Fruit fly (Drosophila melanogaster) whole organism, wandering third instar larva: ENCODE measurements around the gene Arr2.
A peak's percentile ranks its signal among the peaks of the same experiment; 100 is the strongest.

Experiments used
- CrebA ChIP-seq: fragments of 200-800 bp; sonication (Bioruptor generic); optimal IDR thresholded peaks from 2 replicates; lab custom pipeline; 2016; ENCODE audit warnings: missing biosample characterization, mild to moderate bottlenecking, missing genetic modification characterization, borderline replicate concordance
- Dfd ChIP-seq: fragments of >200 bp; optimal IDR thresholded peaks from 2 replicates; lab custom pipeline; 2017; ENCODE audit warnings: missing biosample characterization, missing genetic modification characterization
- Dif ChIP-seq: fragments of 200-275, 200-300 bp; sonication (Bioruptor generic); optimal IDR thresholded peaks from 2 replicates; lab custom pipeline; 2018; ENCODE audit warnings: missing biosample characterization, missing genetic modification characterization; ENCODE audit not compliant: partially characterized antibody
- GATAd ChIP-seq: sonication (Bioruptor generic); optimal IDR thresholded peaks from 2 replicates; lab custom pipeline; 2016; ENCODE audit warnings: missing biosample characterization, missing genetic modification characterization
- Hnf4 ChIP-seq: fragments of 200-800 bp; sonication (Bioruptor generic); optimal IDR thresholded peaks from 2 replicates; lab custom pipeline; 2016; ENCODE audit warnings: missing biosample characterization, mild to moderate bottlenecking, missing genetic modification characterization
- Hr78 ChIP-seq: fragments of >200 bp; optimal IDR thresholded peaks from 2 replicates; lab custom pipeline; 2017; ENCODE audit warnings: missing biosample characterization, missing genetic modification characterization
- Hr83 ChIP-seq: fragments of 200-300 bp; sonication (Bioruptor generic); optimal IDR thresholded peaks from 2 replicates; lab custom pipeline; 2016; ENCODE audit warnings: missing biosample characterization, mild to moderate bottlenecking, missing genetic modification characterization, moderate library complexity; ENCODE audit not compliant: poor library complexity, severe bottlenecking
- Jra ChIP-seq: sonication (Bioruptor generic); optimal IDR thresholded peaks from 2 replicates; lab custom pipeline; 2016; ENCODE audit warnings: missing biosample characterization, missing genetic modification characterization
- Myc ChIP-seq: fragments of >200 bp; optimal IDR thresholded peaks from 2 replicates; lab custom pipeline; 2017
- N ChIP-seq: fragments of >200 bp; optimal IDR thresholded peaks from 2 replicates; lab custom pipeline; 2018; ENCODE audit warnings: missing biosample characterization, missing external identifiers, missing genetic modification characterization
- OdsH ChIP-seq: fragments of 200-800 bp; sonication (Bioruptor generic); optimal IDR thresholded peaks from 2 replicates; lab custom pipeline; 2016; ENCODE audit warnings: missing biosample characterization, mild to moderate bottlenecking, missing genetic modification characterization
- Rel ChIP-seq, 2 experiments: fragments of 200-800 bp; sonication (Bioruptor generic) in 1 of 2; optimal IDR thresholded peaks; 2 replicates in 1 of 2; 3 replicates in 1 of 2; lab custom pipeline; 2016 to 2019; ENCODE audit warnings: mild to moderate bottlenecking in 2 of 2, missing biosample characterization in 2 of 2, missing genetic modification characterization in 2 of 2, moderate library complexity in 1 of 2
- Sp1 ChIP-seq: fragments of 200-800 bp; sonication (Bioruptor generic); optimal IDR thresholded peaks from 3 replicates; lab custom pipeline; 2019; ENCODE audit warnings: missing biosample characterization, mild to moderate bottlenecking, missing genetic modification characterization, moderate library complexity
- Vsx2 ChIP-seq: fragments of 200-300, 225-300 bp; sonication (Bioruptor generic); optimal IDR thresholded peaks from 2 replicates; lab custom pipeline; 2018; ENCODE audit warnings: missing biosample characterization, missing genetic modification characterization; ENCODE audit not compliant: partially characterized antibody
- br ChIP-seq: fragments of 200-800 bp; sonication (Bioruptor generic); optimal IDR thresholded peaks from 2 replicates; lab custom pipeline; 2016; ENCODE audit warnings: missing biosample characterization, missing genetic modification characterization
- dl ChIP-seq, 2 experiments: fragments of 175-275, 200-275 bp in 1 of 2; fragments of 200-275 bp in 1 of 2; sonication (Bioruptor generic); optimal IDR thresholded peaks; lab custom pipeline; 2018; ENCODE audit warnings: mild to moderate bottlenecking in 2 of 2, missing biosample characterization in 2 of 2, missing genetic modification characterization in 2 of 2, moderate library complexity in 2 of 2; ENCODE audit not compliant: partially characterized antibody in 2 of 2, insufficient read depth in 1 of 2
- dsf ChIP-seq: sonication (Bioruptor generic); optimal IDR thresholded peaks from 2 replicates; lab custom pipeline; 2016; ENCODE audit warnings: missing biosample characterization, missing genetic modification characterization, borderline replicate concordance
- ey ChIP-seq: fragments of 200-800 bp; sonication (Bioruptor generic); optimal IDR thresholded peaks from 2 replicates; lab custom pipeline; 2016; ENCODE audit warnings: missing biosample characterization, missing genetic modification characterization
- foxo ChIP-seq, 2 experiments: fragments of 200-800 bp; sonication (Bioruptor generic); optimal IDR thresholded peaks; 2 replicates in 1 of 2; 3 replicates in 1 of 2; lab custom pipeline; 2016 to 2017; ENCODE audit warnings: missing biosample characterization in 2 of 2, missing genetic modification characterization in 2 of 2
- fru ChIP-seq: fragments of 200-800 bp; sonication (Bioruptor generic); optimal IDR thresholded peaks from 3 replicates; lab custom pipeline; 2016; ENCODE audit warnings: missing biosample characterization, mild to moderate bottlenecking, missing genetic modification characterization
- h ChIP-seq: fragments of 200-800 bp; sonication (Bioruptor generic); optimal IDR thresholded peaks from 3 replicates; lab custom pipeline; 2016; ENCODE audit warnings: missing biosample characterization, mild to moderate bottlenecking, missing genetic modification characterization
- jim ChIP-seq: fragments of 175-275, 200-325 bp; sonication (Bioruptor generic); optimal IDR thresholded peaks from 2 replicates; lab custom pipeline; 2016; ENCODE audit warnings: missing biosample characterization, mild to moderate bottlenecking, missing genetic modification characterization
- lola ChIP-seq: fragments of >200 bp; optimal IDR thresholded peaks from 2 replicates; lab custom pipeline; 2017; ENCODE audit warnings: missing biosample characterization, missing genetic modification characterization
- pan ChIP-seq: fragments of >200 bp; optimal IDR thresholded peaks from 2 replicates; lab custom pipeline; 2017
- psq ChIP-seq: fragments of 200-800 bp; sonication (Bioruptor generic); optimal IDR thresholded peaks from 3 replicates; lab custom pipeline; 2017; ENCODE audit warnings: missing biosample characterization, mild to moderate bottlenecking, missing genetic modification characterization, moderate library complexity
- rgr ChIP-seq: fragments of 200-800 bp; sonication (Bioruptor generic); optimal IDR thresholded peaks from 3 replicates; lab custom pipeline; 2016; ENCODE audit warnings: missing biosample characterization, mild to moderate bottlenecking, missing genetic modification characterization
- sage ChIP-seq: fragments of 200-800 bp; sonication (Bioruptor generic); optimal IDR thresholded peaks from 2 replicates; lab custom pipeline; 2016; ENCODE audit warnings: missing biosample characterization, mild to moderate bottlenecking, missing genetic modification characterization
- sv ChIP-seq: fragments of 200-800 bp; sonication (Bioruptor generic); optimal IDR thresholded peaks from 3 replicates; lab custom pipeline; 2016; ENCODE audit warnings: missing biosample characterization, missing genetic modification characterization
- tai ChIP-seq: sonication (Bioruptor generic); optimal IDR thresholded peaks from 2 replicates; lab custom pipeline; 2016; ENCODE audit warnings: missing biosample characterization, missing genetic modification characterization
- usp ChIP-seq: fragments of >200 bp; optimal IDR thresholded peaks from 2 replicates; lab custom pipeline; 2017; ENCODE audit warnings: missing biosample characterization, missing genetic modification characterization
- woc ChIP-seq: sonication (Bioruptor generic); optimal IDR thresholded peaks from 2 replicates; lab custom pipeline; 2016; ENCODE audit warnings: missing biosample characterization, mild to moderate bottlenecking, missing genetic modification characterization

Arr2 gene

dm6 chr3L:8690630-8691029 lies 41.9 kb upstream of the Arr2 start:
- TF ChIP-seq Dif (GFP tag; lab: Kevin White, UChicago) (no peak), foxo (GFP tag; optimal IDR thresholded peaks at IDR 0.05; lab: Kevin White, UChicago) (no peak), ey (GFP tag; lab: Kevin White, UChicago) (no peak), Jra (GFP tag; lab: Kevin White, UChicago) (no peak), Hr83 (GFP tag; lab: Kevin White, UChicago) (no peak), br (no peak), GATAd (GFP tag; lab: Kevin White, UChicago) (no peak), jim (GFP tag; lab: Kevin White, UChicago) (no peak), lola (no peak), rgr (GFP tag; lab: Kevin White, UChicago) (no peak), woc (GFP tag; lab: Kevin White, UChicago) (no peak), usp (GFP tag; lab: Kevin White, UChicago) (no peak), dl (GFP tag; optimal IDR thresholded peaks at IDR 0.05; lab: Kevin White, UChicago; ENCODE audit: insufficient read depth in 1 of 2, partially characterized antibody in 2 of 2) (no peak), sv (GFP tag; lab: Kevin White, UChicago) (no peak), Dfd (no peak), tai (no peak), CrebA (GFP tag; lab: Kevin White, UChicago) (no peak), Rel (GFP tag; optimal IDR thresholded peaks at IDR 0.05; lab: Kevin White, UChicago) (no peak), Rel (tag; optimal IDR thresholded peaks at IDR 0.05; lab: Kevin White, UChicago) (no peak)

dm6 chr3L:8689675-8690074 lies 40.9 kb upstream of the Arr2 start:
- TF ChIP-seq fru (GFP tag; lab: Kevin White, UChicago) (peak; percentile 2), Rel (GFP tag; optimal IDR thresholded peaks at IDR 0.05; lab: Kevin White, UChicago) (no peak), Rel (tag; optimal IDR thresholded peaks at IDR 0.05; lab: Kevin White, UChicago) (peak; percentile 11), Hnf4 (GFP tag; lab: Kevin White, UChicago) (no peak), Hr83 (GFP tag; lab: Kevin White, UChicago) (peak; percentile 13)
- TF ChIP-seq, all 38 proteins: peak for 3

- TF ChIP-seq psq (GFP tag; lab: Kevin White, UChicago) = peak; percentile 3
- peak; percentile 43 for TF ChIP-seq jim (GFP tag; lab: Kevin White, UChicago)
- no peak for TF ChIP-seq pan (lab: Kevin White, UChicago)
- peak; percentile 10 for TF ChIP-seq Sp1 (GFP tag; lab: Kevin White, UChicago)
- TF ChIP-seq fru (GFP tag; lab: Kevin White, UChicago) = peak; percentile 67
- peak; percentile 37 for TF ChIP-seq rgr (GFP tag; lab: Kevin White, UChicago)
- TF ChIP-seq ey (GFP tag; lab: Kevin White, UChicago) = peak; percentile 7
- TF ChIP-seq Hr83 (GFP tag; lab: Kevin White, UChicago) = no peak
- TF ChIP-seq Hr78 (GFP tag; lab: Kevin White, UChicago) = no peak
- no peak for TF ChIP-seq Rel (GFP tag; optimal IDR thresholded peaks at IDR 0.05; lab: Kevin White, UChicago)
- peak; percentile 17 for TF ChIP-seq Rel (tag; optimal IDR thresholded peaks at IDR 0.05; lab: Kevin White, UChicago)
- peak in 1 of 2 experiments; percentile 2 for TF ChIP-seq foxo (GFP tag; optimal IDR thresholded peaks at IDR 0.05; lab: Kevin White, UChicago)
- peak; percentile 68 for TF ChIP-seq h (GFP tag; lab: Kevin White, UChicago)
- peak; percentile 40 for TF ChIP-seq br
Observed at dm6 chr3L:8688694-8689291, 40.1 kb upstream of the Arr2 start.

dm6 chr3L:8686646-8687045 lies 37.9 kb upstream of the Arr2 start:
- TF ChIP-seq pan (lab: Kevin White, UChicago) (no peak), Rel (GFP tag; optimal IDR thresholded peaks at IDR 0.05; lab: Kevin White, UChicago) (no peak), Rel (tag; optimal IDR thresholded peaks at IDR 0.05; lab: Kevin White, UChicago) (peak; percentile 92)

- peak; percentile 25 for TF ChIP-seq Hnf4 (GFP tag; lab: Kevin White, UChicago)
- TF ChIP-seq OdsH (GFP tag; lab: Kevin White, UChicago) = peak; percentile 28
- TF ChIP-seq Myc (lab: Kevin White, UChicago) = no peak
- peak; percentile 22 for TF ChIP-seq psq (GFP tag; lab: Kevin White, UChicago)
- TF ChIP-seq dsf (GFP tag; lab: Kevin White, UChicago) = peak; percentile 2
- no peak for TF ChIP-seq Rel (GFP tag; optimal IDR thresholded peaks at IDR 0.05; lab: Kevin White, UChicago)
- peak; percentile 72 for TF ChIP-seq Rel (tag; optimal IDR thresholded peaks at IDR 0.05; lab: Kevin White, UChicago)
- no peak for TF ChIP-seq Hr83 (GFP tag; lab: Kevin White, UChicago)
- TF ChIP-seq ey (GFP tag; lab: Kevin White, UChicago) = no peak
- peak; percentile 49 for TF ChIP-seq Vsx2
- peak; percentile 89 for TF ChIP-seq h (GFP tag; lab: Kevin White, UChicago)
- TF ChIP-seq Sp1 (GFP tag; lab: Kevin White, UChicago) = peak; percentile 3
- no peak for TF ChIP-seq sage
- peak; percentile 26 for TF ChIP-seq rgr (GFP tag; lab: Kevin White, UChicago)
- no peak for TF ChIP-seq usp (GFP tag; lab: Kevin White, UChicago)
- no peak for TF ChIP-seq N (GFP tag; lab: Kevin White, UChicago)
- TF ChIP-seq Dif (GFP tag; lab: Kevin White, UChicago) = no peak
- peak; percentile 14 for TF ChIP-seq woc (GFP tag; lab: Kevin White, UChicago)
- peak in 1 of 2 experiments; percentile 4 for TF ChIP-seq foxo (GFP tag; optimal IDR thresholded peaks at IDR 0.05; lab: Kevin White, UChicago)
- TF ChIP-seq sv (GFP tag; lab: Kevin White, UChicago) = no peak
- TF ChIP-seq GATAd (GFP tag; lab: Kevin White, UChicago) = no peak
Observed at dm6 chr3L:8684419-8685081, 35.8 kb upstream of the Arr2 start.
